Worm (Caenorhabditis elegans) whole organism, L2 larva: Measurements from ENCODE around the gene ZK1236.5.

Experiments used
- aly-2 ChIP-seq: fragments of 150-350 bp; optimal IDR thresholded peaks from 2 replicates; lab custom pipeline; 2014; ENCODE audit warnings: missing biosample characterization, missing genetic modification characterization
- lin-39 ChIP-seq: fragments of 150-350 bp; optimal IDR thresholded peaks from 2 replicates; lab custom pipeline; 2014; ENCODE audit warnings: missing biosample characterization, missing genetic modification reagents, missing genetic modification characterization
- mab-5 ChIP-seq: fragments of 150-350 bp; optimal IDR thresholded peaks from 2 replicates; lab custom pipeline; 2014; ENCODE audit warnings: missing biosample characterization, missing genetic modification characterization
- mdl-1 ChIP-seq, 2 experiments: fragments of 150-350 bp in 1 of 2; sonication (generic microtip) in 1 of 2; optimal IDR thresholded peaks; 2 replicates each; lab custom pipeline; 2017; ENCODE audit warnings: missing biosample characterization in 2 of 2, missing genetic modification characterization in 2 of 2
- nhr-10 ChIP-seq: sonication (generic microtip); optimal IDR thresholded peaks from 2 replicates; lab custom pipeline; 2017; ENCODE audit warnings: missing biosample characterization, missing genetic modification characterization
- nhr-11 ChIP-seq: fragments of 150-350 bp; optimal IDR thresholded peaks from 2 replicates; lab custom pipeline; 2014; ENCODE audit warnings: missing biosample characterization, missing genetic modification characterization
- nhr-129 ChIP-seq: fragments of 150-350 bp; optimal IDR thresholded peaks from 2 replicates; lab custom pipeline; 2014; ENCODE audit warnings: missing biosample characterization, missing genetic modification characterization
- nhr-6 ChIP-seq: fragments of 150-350 bp; optimal IDR thresholded peaks from 2 replicates; lab custom pipeline; 2014; ENCODE audit warnings: missing biosample characterization, missing genetic modification characterization
- nhr-77 ChIP-seq: fragments of 150-350 bp; optimal IDR thresholded peaks from 2 replicates; lab custom pipeline; 2014; ENCODE audit warnings: missing biosample characterization, missing genetic modification characterization
- ztf-11 ChIP-seq: sonication (generic microtip); optimal IDR thresholded peaks from 2 replicates; lab custom pipeline; 2017; ENCODE audit warnings: missing biosample characterization, missing genetic modification characterization

DNA sequence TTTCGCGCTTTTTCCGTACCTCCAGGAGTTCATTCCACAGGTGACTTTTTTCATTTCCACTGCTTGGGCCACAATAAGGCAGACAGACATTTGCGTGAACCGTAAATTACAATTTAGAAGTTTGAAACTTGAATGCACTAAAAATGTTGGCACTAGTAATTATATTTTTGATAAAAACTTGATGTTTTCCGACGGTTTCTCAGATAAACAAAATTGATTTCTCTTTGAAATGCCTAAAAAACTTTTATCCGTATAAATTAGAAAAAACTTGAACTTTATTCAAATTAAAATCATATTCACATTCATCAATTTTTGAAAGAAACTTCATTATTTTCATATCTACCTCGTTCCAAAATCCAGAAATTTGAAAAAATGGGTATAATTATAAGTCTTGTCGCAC is 36.3 kb downstream of the ZK1236.5 start, which contains the start of gene ZK353.3:
- TF ChIP-seq nhr-11 (tag; lab: Kevin White, UChicago) (no peak), nhr-77 (no peak), nhr-6 (tag; lab: Kevin White, UChicago) (no peak), mdl-1 (tag; optimal IDR thresholded peaks at IDR 0.05; lab: Kevin White, UChicago) (no peak), lin-39 (tag; lab: Kevin White, UChicago) (no peak), nhr-10 (no peak), ztf-11 (tag; lab: Kevin White, UChicago) (no peak), mab-5 (no peak), nhr-129 (no peak), aly-2 (tag; lab: Kevin White, UChicago) (no peak)
